Fruit fly (Drosophila melanogaster) whole organism, embryonic: ENCODE measurements around the gene CG15435.
A peak's percentile ranks its signal among the peaks of the same experiment; 100 is the strongest.

Experiments
- Atf6 ChIP-seq: fragments of 200-800 bp; sonication (Bioruptor generic); IDR thresholded peaks from 2 replicates; pipeline ENCODE4 v1.3.6; 2022; ENCODE audit warnings: missing biosample characterization, missing genetic modification characterization
- B-H2 ChIP-seq: fragments of 200-800 bp; sonication (Bioruptor generic); optimal IDR thresholded peaks from 2 replicates; lab custom pipeline; 2018; ENCODE audit warnings: missing biosample characterization, mild to moderate bottlenecking, missing genetic modification characterization
- BEAF-32 ChIP-seq: fragments of 200-800 bp; sonication (Bioruptor generic); optimal IDR thresholded peaks from 3 replicates; lab custom pipeline; 2017; ENCODE audit warnings: missing biosample characterization, missing genetic modification characterization, mild to moderate bottlenecking, moderate library complexity, missing genetic modification reagents
- BtbVII ChIP-seq: fragments of 200-800 bp; sonication (Bioruptor generic); optimal IDR thresholded peaks from 3 replicates; lab custom pipeline; 2017; ENCODE audit warnings: missing biosample characterization, mild to moderate bottlenecking, missing genetic modification characterization
- CG12299 ChIP-seq: fragments of 200-800 bp; sonication (Bioruptor generic); optimal IDR thresholded peaks from 2 replicates; lab custom pipeline; 2018; ENCODE audit warnings: missing biosample characterization, mild to moderate bottlenecking, missing genetic modification characterization
- CG1233 ChIP-seq: fragments of 200-800 bp; sonication (Bioruptor generic); optimal IDR thresholded peaks from 4 replicates; lab custom pipeline; 2018; ENCODE audit warnings: missing biosample characterization, mild to moderate bottlenecking, missing genetic modification characterization
- CG16863 ChIP-seq: fragments of 200-800 bp; sonication (Bioruptor generic); optimal IDR thresholded peaks from 3 replicates; lab custom pipeline; 2016; ENCODE audit warnings: missing biosample characterization, missing genetic modification characterization
- CG17385 ChIP-seq: fragments of 200-800 bp; sonication (Bioruptor generic); optimal IDR thresholded peaks from 3 replicates; lab custom pipeline; 2018; ENCODE audit warnings: missing biosample characterization, mild to moderate bottlenecking, missing genetic modification characterization
- CG17568 ChIP-seq: fragments of 200-800 bp; sonication (Bioruptor generic); optimal IDR thresholded peaks from 2 replicates; lab custom pipeline; 2018; ENCODE audit warnings: missing biosample characterization, mild to moderate bottlenecking, missing genetic modification characterization, moderate library complexity
- CG17829 ChIP-seq: fragments of 200-800 bp; optimal IDR thresholded peaks from 2 replicates; lab custom pipeline; 2019; ENCODE audit warnings: missing biosample characterization, mild to moderate bottlenecking, missing genetic modification characterization, moderate library complexity
- CG18599 ChIP-seq: fragments of 200-800 bp; sonication (Bioruptor generic); optimal IDR thresholded peaks from 3 replicates; lab custom pipeline; 2017; ENCODE audit warnings: missing biosample characterization, missing genetic modification characterization, mild to moderate bottlenecking, moderate library complexity, missing genetic modification reagents
- CG2678 ChIP-seq: fragments of 200-800 bp; sonication (Bioruptor generic); optimal IDR thresholded peaks from 3 replicates; lab custom pipeline; 2019; ENCODE audit warnings: missing biosample characterization, mild to moderate bottlenecking, missing genetic modification characterization, moderate library complexity
- CG33557 ChIP-seq: fragments of 200-800 bp; sonication (Bioruptor generic); optimal IDR thresholded peaks from 2 replicates; lab custom pipeline; 2019; ENCODE audit warnings: missing biosample characterization, mild to moderate bottlenecking, missing genetic modification characterization, moderate library complexity
- CG3847 ChIP-seq: fragments of 200-800 bp; sonication (Bioruptor generic); IDR thresholded peaks from 2 replicates; pipeline ENCODE4 v1.3.6; 2022; ENCODE audit warnings: missing biosample characterization, missing genetic modification characterization
- CG4707 ChIP-seq: fragments of 200-800 bp; sonication (Bioruptor generic); optimal IDR thresholded peaks from 2 replicates; lab custom pipeline; 2018; ENCODE audit warnings: missing biosample characterization, mild to moderate bottlenecking, missing genetic modification characterization, moderate library complexity
- CG6813 ChIP-seq: fragments of 200-800 bp; sonication (Bioruptor generic); optimal IDR thresholded peaks from 2 replicates; lab custom pipeline; 2017; ENCODE audit warnings: missing biosample characterization, missing genetic modification characterization, mild to moderate bottlenecking, moderate library complexity, missing genetic modification reagents
- CG7357 ChIP-seq: fragments of 200-800 bp; sonication (Bioruptor generic); IDR thresholded peaks from 3 replicates; pipeline ENCODE4 v1.3.6; 2022; ENCODE audit warnings: missing biosample characterization, missing genetic modification characterization
- CG9609 ChIP-seq: fragments of 200-800 bp; sonication (Bioruptor generic); optimal IDR thresholded peaks from 3 replicates; lab custom pipeline; 2016; ENCODE audit warnings: missing biosample characterization, missing genetic modification characterization
- D19A ChIP-seq: fragments of 200-800 bp; optimal IDR thresholded peaks from 3 replicates; lab custom pipeline; 2019; ENCODE audit warnings: missing biosample characterization, mild to moderate bottlenecking, missing genetic modification characterization, moderate library complexity
- Dip2 ChIP-seq: fragments of 200-800 bp; sonication (Bioruptor generic); IDR thresholded peaks from 2 replicates; pipeline ENCODE4 v1.3.6; 2022; ENCODE audit warnings: missing biosample characterization, missing genetic modification characterization
- GATAe ChIP-seq: fragments of 200-800 bp; sonication (Bioruptor generic); conservative IDR thresholded peaks from 2 replicates; pipeline ENCODE4 v1.3.6; 2022; ENCODE audit warnings: missing biosample characterization, missing genetic modification characterization
- Gug ChIP-seq: fragments of 200-800 bp; sonication (Bioruptor generic); IDR thresholded peaks from 4 replicates; pipeline ENCODE4 v1.3.6; 2022; ENCODE audit warnings: missing biosample characterization, missing genetic modification characterization
- Hr3 ChIP-seq: fragments of 200-800 bp; sonication (Bioruptor generic); optimal IDR thresholded peaks from 3 replicates; lab custom pipeline; 2016; ENCODE audit warnings: missing biosample characterization, missing genetic modification characterization
- Mrtf ChIP-seq: fragments of 200-800 bp; sonication (Bioruptor generic); IDR thresholded peaks from 3 replicates; pipeline ENCODE4 v1.3.6; 2022; ENCODE audit warnings: missing biosample characterization, missing genetic modification characterization
- NFAT ChIP-seq: fragments of 200-800 bp; sonication (Bioruptor generic); IDR thresholded peaks from 2 replicates; pipeline ENCODE4 v1.3.6; 2022; ENCODE audit warnings: missing biosample characterization, missing genetic modification characterization
- NfI ChIP-seq: fragments of 200-800 bp; sonication (Bioruptor generic); optimal IDR thresholded peaks from 3 replicates; lab custom pipeline; 2018; ENCODE audit warnings: missing biosample characterization, mild to moderate bottlenecking, missing genetic modification characterization, moderate library complexity
- Oaz ChIP-seq: fragments of 200-800 bp; sonication (Bioruptor generic); IDR thresholded peaks from 2 replicates; pipeline ENCODE4 v1.3.6; 2022; ENCODE audit warnings: missing biosample characterization, missing genetic modification characterization
- Poxn ChIP-seq: fragments of 200-800 bp; sonication (Bioruptor generic); IDR thresholded peaks from 2 replicates; pipeline ENCODE4 v1.3.6; 2022; ENCODE audit warnings: missing biosample characterization, missing genetic modification characterization
- Ravus ChIP-seq: fragments of 200-800 bp; sonication (Bioruptor generic); IDR thresholded peaks from 2 replicates; pipeline ENCODE4 v1.3.6; 2022; ENCODE audit warnings: missing biosample characterization, missing genetic modification characterization
- Taf1 ChIP-seq: fragments of 200-800 bp; sonication (Bioruptor generic); IDR thresholded peaks from 2 replicates; pipeline ENCODE4 v1.3.6; 2022; ENCODE audit warnings: missing biosample characterization, missing genetic modification characterization
- az2 ChIP-seq: fragments of 200-800 bp; sonication (Bioruptor generic); optimal IDR thresholded peaks from 3 replicates; lab custom pipeline; 2016; ENCODE audit warnings: missing biosample characterization, missing genetic modification characterization
- cg ChIP-seq: fragments of 200-800 bp; sonication (Bioruptor generic); optimal IDR thresholded peaks from 3 replicates; lab custom pipeline; 2019; ENCODE audit warnings: missing biosample characterization, mild to moderate bottlenecking, missing genetic modification characterization, moderate library complexity
- dan ChIP-seq: fragments of 200-800 bp; sonication (Bioruptor generic); IDR thresholded peaks from 2 replicates; pipeline ENCODE4 v1.3.6; 2022; ENCODE audit warnings: missing biosample characterization, missing genetic modification characterization
- hth ChIP-seq: fragments of >200 bp; optimal IDR thresholded peaks from 2 replicates; lab custom pipeline; 2017; ENCODE audit warnings: inconsistent platforms
- lmd ChIP-seq: fragments of 200-800 bp; sonication (Bioruptor generic); IDR thresholded peaks from 2 replicates; pipeline ENCODE4 v1.3.6; 2022; ENCODE audit warnings: missing biosample characterization, missing genetic modification characterization
- nau ChIP-seq: fragments of 200-800 bp; sonication (Bioruptor generic); optimal IDR thresholded peaks from 3 replicates; lab custom pipeline; 2017; ENCODE audit warnings: missing biosample characterization, mild to moderate bottlenecking, missing genetic modification characterization, missing genetic modification reagents
- nerfin-1 ChIP-seq: fragments of 200-800 bp; sonication (Bioruptor generic); optimal IDR thresholded peaks from 3 replicates; lab custom pipeline; 2019; ENCODE audit warnings: missing biosample characterization, mild to moderate bottlenecking, missing genetic modification characterization, moderate library complexity
- nerfin-2 ChIP-seq: fragments of 200-800 bp; sonication (Bioruptor generic); IDR thresholded peaks from 2 replicates; pipeline ENCODE4 v1.3.6; 2022; ENCODE audit warnings: missing biosample characterization, missing genetic modification characterization; ENCODE audit not compliant: partially characterized antibody
- nmo ChIP-seq: fragments of 200-800 bp; sonication (Bioruptor generic); optimal IDR thresholded peaks from 2 replicates; lab custom pipeline; 2018; ENCODE audit warnings: missing biosample characterization, mild to moderate bottlenecking, missing genetic modification characterization, moderate library complexity
- odd ChIP-seq: fragments of 200-800 bp; sonication (Bioruptor generic); optimal IDR thresholded peaks from 2 replicates; lab custom pipeline; 2017; ENCODE audit warnings: missing biosample characterization, mild to moderate bottlenecking, missing genetic modification characterization
- onecut ChIP-seq: fragments of 200-800 bp; sonication (Bioruptor generic); IDR thresholded peaks from 2 replicates; pipeline ENCODE4 v1.3.6; 2022; ENCODE audit warnings: missing biosample characterization, missing genetic modification characterization
- org-1 ChIP-seq: fragments of 200-800 bp; sonication (Bioruptor generic); optimal IDR thresholded peaks from 2 replicates; lab custom pipeline; 2017; ENCODE audit warnings: missing biosample characterization, missing genetic modification characterization
- p53 ChIP-seq: fragments of 200-800 bp; sonication (Bioruptor generic); optimal IDR thresholded peaks from 2 replicates; lab custom pipeline; 2016; ENCODE audit warnings: missing biosample characterization, missing genetic modification characterization
- phol ChIP-seq: fragments of 200-800 bp; sonication (Bioruptor generic); optimal IDR thresholded peaks from 3 replicates; lab custom pipeline; 2018; ENCODE audit warnings: missing biosample characterization, mild to moderate bottlenecking, missing genetic modification characterization, moderate library complexity
- prd ChIP-seq, 3 experiments: fragments of >200 bp in 2 of 3; fragments of 200-800 bp in 1 of 3; sonication (Bioruptor generic) in 1 of 3; optimal IDR thresholded peaks in 2 of 3; IDR thresholded peaks in 1 of 3; 2 replicates in 2 of 3; 3 replicates in 1 of 3; pipeline versions ENCODE4 v1.3.6 to Lab custom; 2017 to 2022; ENCODE audit warnings: missing biosample characterization in 1 of 3, missing genetic modification characterization in 1 of 3
- rib ChIP-seq: fragments of 200-800 bp; sonication (Bioruptor generic); IDR thresholded peaks from 2 replicates; pipeline ENCODE4 v1.3.6; 2022; ENCODE audit warnings: missing biosample characterization, missing genetic modification characterization
- sqz ChIP-seq: fragments of 200-800 bp; sonication (Bioruptor generic); optimal IDR thresholded peaks from 3 replicates; lab custom pipeline; 2018; ENCODE audit warnings: missing biosample characterization, mild to moderate bottlenecking, missing genetic modification characterization
- tgo ChIP-seq: fragments of 200-800 bp; sonication (Bioruptor generic); IDR thresholded peaks from 3 replicates; pipeline ENCODE4 v1.3.6; 2022; ENCODE audit warnings: missing biosample characterization, missing genetic modification characterization
- tll ChIP-seq, 2 experiments: fragments of 200-800 bp in 1 of 2; fragments of >200 bp in 1 of 2; sonication (Bioruptor generic) in 1 of 2; optimal IDR thresholded peaks; 2 replicates each; lab custom pipeline; 2017 to 2019; ENCODE audit warnings: missing biosample characterization in 2 of 2, missing genetic modification characterization in 2 of 2, mild to moderate bottlenecking in 1 of 2, moderate library complexity in 1 of 2
- twi ChIP-seq: fragments of 200-800 bp; optimal IDR thresholded peaks from 2 replicates; lab custom pipeline; 2019; ENCODE audit warnings: missing biosample characterization, mild to moderate bottlenecking, missing genetic modification characterization, moderate library complexity
- zfh2 ChIP-seq: fragments of 200-800 bp; sonication (Bioruptor generic); optimal IDR thresholded peaks from 2 replicates; lab custom pipeline; 2016; ENCODE audit warnings: missing biosample characterization, missing genetic modification characterization

The CG15435 gene

dm6 chr2L:4459543-4459942, at the start of gene CG15435, which contains the start of gene mRpL27:
Gene CG15435, plus strand, starts transcription at chr2L:4459729.
Gene mRpL27, minus strand, starts transcription at chr2L:4459638.
- no peak for TF ChIP-seq Mrtf (GFP tag; lab: Robert Waterston, UW)
- peak; percentile 53 for TF ChIP-seq CG2678
- TF ChIP-seq NFAT (GFP tag; lab: Robert Waterston, UW): no peak
- TF ChIP-seq B-H2: no peak
- no peak for TF ChIP-seq Oaz
- TF ChIP-seq dan (GFP tag; lab: Robert Waterston, UW): no peak
- TF ChIP-seq D19A (tag; lab: Kevin White, UChicago): no peak
- TF ChIP-seq tgo: no peak
- TF ChIP-seq az2 (GFP tag; lab: Kevin White, UChicago): peak; percentile 25
- TF ChIP-seq onecut (GFP tag; lab: Robert Waterston, UW): no peak
- TF ChIP-seq org-1 (GFP tag; lab: Kevin White, UChicago): no peak
- no peak for TF ChIP-seq odd
- TF ChIP-seq Poxn (GFP tag; lab: Robert Waterston, UW): no peak
- no peak for TF ChIP-seq Atf6
- TF ChIP-seq twi (tag; lab: Kevin White, UChicago): peak; percentile 65
- TF ChIP-seq nmo (GFP tag; lab: Kevin White, UChicago): peak; percentile 78
- no peak for TF ChIP-seq GATAe
- TF ChIP-seq Hr3 (GFP tag; lab: Kevin White, UChicago): peak; percentile 42
- TF ChIP-seq CG18599 (GFP tag; lab: Kevin White, UChicago): no peak
- no peak for TF ChIP-seq tll (GFP tag; optimal IDR thresholded peaks at IDR 0.05; lab: Kevin White, UChicago)
- TF ChIP-seq lmd (GFP tag; lab: Robert Waterston, UW): no peak
- TF ChIP-seq CG16863 (GFP tag; lab: Kevin White, UChicago): no peak
- TF ChIP-seq CG7357 (GFP tag; lab: Robert Waterston, UW): 0 out of 3 replicates have a peak, but pooled peaks have one; percentile 23
- peak; percentile 67 for TF ChIP-seq CG3847 (GFP tag; lab: Robert Waterston, UW)
- TF ChIP-seq sqz (GFP tag; lab: Kevin White, UChicago): no peak
- TF ChIP-seq BEAF-32 (GFP tag; lab: Kevin White, UChicago): peak; percentile 35
- peak; percentile 58 for TF ChIP-seq CG12299 (tag; lab: Kevin White, UChicago)
- TF ChIP-seq CG9609 (GFP tag; lab: Kevin White, UChicago): no peak
- no peak for TF ChIP-seq cg (GFP tag; lab: Kevin White, UChicago)
- no peak for TF ChIP-seq rib (GFP tag; lab: Robert Waterston, UW)
- peak; percentile 40 for TF ChIP-seq CG33557 (GFP tag; lab: Kevin White, UChicago)
- no peak for TF ChIP-seq prd (optimal IDR thresholded peaks at IDR 0.05; lab: Kevin White, UChicago)
- peak; percentile 28; the same call in 1 of the 3 replicates for TF ChIP-seq prd (GFP tag; IDR thresholded peaks at IDR 0.05; lab: Robert Waterston, UW)
- no peak for TF ChIP-seq BtbVII (GFP tag; lab: Kevin White, UChicago)
- TF ChIP-seq zfh2 (GFP tag; lab: Kevin White, UChicago): peak; percentile 15
- no peak for TF ChIP-seq CG4707 (GFP tag; lab: Kevin White, UChicago)
- TF ChIP-seq nau: no peak
- TF ChIP-seq Gug (GFP tag; lab: Robert Waterston, UW): no peak
- TF ChIP-seq Taf1: no peak
- TF ChIP-seq hth (lab: Kevin White, UChicago): no peak
- TF ChIP-seq nerfin-1 (tag; lab: Kevin White, UChicago): peak; percentile 39
- TF ChIP-seq CG17568 (GFP tag; lab: Kevin White, UChicago): no peak
- TF ChIP-seq NfI (GFP tag; lab: Kevin White, UChicago): peak; percentile 40
- peak; percentile 7 for TF ChIP-seq CG17385 (GFP tag; lab: Kevin White, UChicago)
- no peak for TF ChIP-seq nerfin-2 (GFP tag; lab: Robert Waterston, UW)
- peak; percentile 56 for TF ChIP-seq phol (tag; lab: Kevin White, UChicago)
- no peak for TF ChIP-seq Ravus (GFP tag; lab: Robert Waterston, UW)
- no peak for TF ChIP-seq p53 (GFP tag; lab: Kevin White, UChicago)
- TF ChIP-seq CG1233 (GFP tag; lab: Kevin White, UChicago): peak; percentile 25
- peak; percentile 59 for TF ChIP-seq CG17829 (tag; lab: Kevin White, UChicago)
- no peak for TF ChIP-seq CG6813 (GFP tag; lab: Kevin White, UChicago)
- no peak for TF ChIP-seq Dip2 (GFP tag; lab: Robert Waterston, UW)
